Fruit fly (Drosophila melanogaster): ENCODE results near the gene CG5958.

Gene CG5958

DNA sequence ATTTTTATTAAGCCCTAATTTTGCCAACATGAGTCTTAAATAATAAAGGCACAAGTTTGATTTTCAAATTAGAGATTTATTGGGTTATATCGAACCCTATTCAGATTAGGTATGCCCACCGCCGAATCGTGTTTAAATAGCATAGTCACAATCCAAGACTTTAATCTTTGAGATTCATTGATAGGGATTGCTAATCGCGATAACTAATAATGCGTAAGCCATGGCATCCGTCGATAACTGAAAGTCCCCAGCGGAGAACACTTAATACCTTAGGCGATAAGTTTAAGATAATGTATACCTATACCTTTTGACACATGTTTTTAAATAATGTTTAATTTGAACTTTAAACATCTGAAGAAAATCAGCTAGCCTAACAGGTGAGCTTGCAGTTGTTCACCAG is 2.2 kb upstream of the CG5958 start:
- no peak for TF ChIP-seq noc (tag; optimal IDR thresholded peaks at IDR 0.05)

DNA sequence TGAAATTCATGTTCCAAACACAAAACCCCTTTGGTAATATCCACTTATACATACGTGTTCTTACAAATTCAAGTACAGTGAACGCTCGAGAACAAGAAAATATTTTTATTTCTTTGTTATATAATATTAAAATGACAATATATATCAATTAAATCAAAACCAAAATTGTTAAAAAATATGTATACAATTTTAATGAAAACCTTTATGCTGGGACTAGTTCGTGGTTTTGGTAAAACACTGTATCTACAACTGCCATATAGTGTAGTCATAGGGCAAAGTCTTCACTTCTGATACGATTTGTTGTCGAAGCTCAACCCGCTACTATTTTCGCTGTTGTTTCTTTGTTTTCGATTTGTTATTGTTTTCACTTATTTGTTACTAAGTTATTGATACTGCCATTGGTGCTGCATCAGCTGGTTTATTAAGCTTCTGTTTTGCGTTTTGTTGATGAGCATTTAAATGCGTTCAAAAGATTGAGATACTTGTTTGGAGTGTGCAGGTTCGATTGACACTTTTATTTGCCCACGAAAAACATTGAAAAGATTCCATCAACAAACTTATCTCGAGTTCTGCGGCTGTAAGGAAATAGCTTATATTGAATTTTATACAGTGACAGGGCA is 1.5 kb upstream of the CG5958 start:
- peak; percentile 68 for TF ChIP-seq noc (tag; optimal IDR thresholded peaks at IDR 0.05)

DNA sequence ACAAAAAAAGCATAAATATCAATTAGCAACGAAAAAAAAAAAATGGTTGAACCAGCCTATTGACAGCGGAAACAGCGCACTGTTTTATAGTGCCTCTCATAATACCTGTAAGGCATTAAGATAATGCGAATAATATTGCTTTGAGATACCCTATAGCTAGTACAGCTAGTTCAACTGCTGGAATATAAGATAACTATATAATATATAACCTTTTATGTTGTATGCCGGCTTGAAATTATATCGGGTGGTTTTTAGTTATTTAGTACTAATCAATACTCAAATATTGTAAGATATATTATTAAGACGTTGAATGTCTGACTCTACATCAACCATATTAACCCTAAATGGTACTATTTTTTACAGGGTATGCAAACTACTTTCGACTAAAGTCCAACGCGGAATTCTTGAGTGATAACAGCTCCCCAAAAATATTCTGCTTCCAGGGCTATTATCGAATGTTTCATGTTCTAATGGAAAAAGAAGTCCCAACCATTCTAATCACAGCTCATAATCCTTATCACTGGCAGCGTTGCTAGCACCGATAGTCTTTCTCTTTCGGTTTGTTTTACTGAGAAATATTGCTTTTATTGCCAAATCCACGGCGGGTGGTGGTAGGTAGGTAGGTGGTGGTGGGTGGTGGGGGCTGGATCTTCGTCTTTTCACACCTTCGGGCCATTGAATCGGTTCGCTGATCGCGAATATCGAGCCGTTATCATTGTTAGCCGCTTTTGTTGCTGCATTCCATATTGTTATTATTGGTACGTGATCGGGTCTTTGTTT is 831 bp upstream of the CG5958 start:
- TF ChIP-seq noc (tag; optimal IDR thresholded peaks at IDR 0.05) = peak; percentile 98

DNA sequence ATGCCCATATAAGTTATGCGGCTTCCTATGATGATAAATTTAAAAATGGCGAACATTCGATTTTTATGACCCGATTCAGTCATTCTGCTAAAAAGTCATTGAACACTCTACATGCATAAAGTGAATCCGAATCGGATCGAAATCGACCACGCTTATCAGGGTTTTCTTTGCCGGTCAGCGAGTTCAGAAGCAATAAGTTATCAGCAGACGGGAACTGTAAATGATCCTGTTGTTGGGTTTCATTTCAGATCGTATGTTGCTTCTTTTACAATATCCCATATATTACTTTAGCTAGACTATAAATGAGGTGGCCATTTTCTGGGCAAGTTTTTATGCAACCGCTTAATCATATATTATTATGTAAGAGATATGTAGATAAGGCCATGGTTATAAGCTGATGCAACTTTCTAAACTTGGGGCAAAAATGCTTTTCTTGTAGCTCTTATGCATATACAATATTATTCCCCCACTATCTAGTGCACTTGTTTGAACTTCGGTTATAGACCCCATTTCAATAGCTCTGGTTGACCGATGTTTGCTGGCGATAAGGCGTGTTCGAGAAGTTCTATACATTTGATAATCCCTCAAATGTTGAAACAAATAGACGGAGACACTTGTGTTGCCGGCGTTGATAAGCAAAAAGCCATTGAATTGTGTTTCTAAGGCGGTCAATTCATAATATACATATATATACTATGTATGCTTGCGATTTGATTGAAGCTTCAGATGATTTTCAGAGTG is 1.3 kb downstream of the CG5958 start:
- peak; percentile 42 for TF ChIP-seq noc (tag; optimal IDR thresholded peaks at IDR 0.05)

DNA sequence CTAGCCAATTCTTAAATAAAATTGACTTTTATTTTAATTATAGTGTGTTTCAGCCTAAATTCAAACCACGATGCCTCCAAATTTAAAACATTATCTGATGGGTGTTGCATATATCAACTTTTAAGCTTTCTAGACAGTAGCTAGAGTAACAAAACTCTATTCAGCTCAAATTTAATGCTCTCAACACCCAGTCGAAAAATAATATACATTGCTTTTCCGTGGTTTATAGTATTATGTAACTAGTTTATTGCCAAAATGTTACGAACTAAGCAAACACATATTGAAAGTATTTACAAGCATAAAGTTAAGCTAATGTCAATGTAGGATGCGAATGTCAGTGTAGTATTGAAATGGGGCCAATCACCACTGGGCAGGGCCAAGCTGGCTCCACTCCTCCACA is 3.0 kb downstream of the CG5958 start:
- TF ChIP-seq noc (tag; optimal IDR thresholded peaks at IDR 0.05) = no peak

DNA sequence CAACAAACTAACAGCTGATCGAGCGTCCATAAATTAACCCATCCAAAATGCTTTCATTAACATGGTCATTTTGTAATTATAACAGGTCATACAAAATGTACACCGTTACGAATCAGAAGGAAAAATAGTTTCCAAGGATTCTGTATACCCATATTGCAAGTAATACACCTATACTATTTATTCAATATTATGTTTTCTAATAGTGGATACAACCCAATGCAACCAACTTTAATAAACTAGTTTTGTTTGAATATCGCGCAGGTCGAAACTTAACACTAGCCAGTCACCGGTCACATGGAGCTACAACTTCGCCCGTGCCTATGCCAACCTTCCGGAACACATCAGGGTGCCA is 5.6 kb downstream of the CG5958 start:
- TF ChIP-seq noc (tag; optimal IDR thresholded peaks at IDR 0.05) = no peak

DNA sequence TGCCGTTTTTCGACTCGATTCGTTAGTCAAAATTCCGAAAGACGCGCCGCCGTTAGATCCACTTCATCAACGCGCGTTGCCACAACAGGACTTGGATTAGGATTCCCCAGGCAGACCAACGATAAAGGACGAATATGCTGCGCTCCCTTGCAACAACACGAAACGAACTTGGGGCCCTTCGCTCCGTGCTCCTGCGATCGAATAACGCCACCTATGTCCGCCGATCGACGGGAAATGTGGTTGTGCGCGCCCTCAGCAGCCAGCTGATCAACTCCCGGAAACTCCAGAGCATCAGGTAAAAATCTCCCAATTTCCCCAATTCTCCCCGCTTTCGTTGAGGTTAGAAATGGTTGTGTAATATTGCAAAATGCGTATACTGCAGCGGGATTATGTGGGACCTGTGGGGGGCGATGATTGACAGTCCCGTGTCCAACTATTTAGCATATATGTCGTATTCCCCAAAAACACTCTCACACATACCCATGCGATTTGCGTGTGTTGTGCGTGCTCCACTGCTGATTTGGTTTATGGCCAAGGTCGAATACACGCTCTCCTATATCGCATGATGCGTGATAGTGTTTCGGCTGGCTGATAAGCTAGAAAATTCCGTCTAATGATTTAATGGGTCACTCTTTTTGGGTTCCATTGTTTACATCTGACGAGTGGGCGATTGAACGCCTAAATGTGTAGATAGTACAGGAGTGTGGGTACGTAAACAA is 6.1 kb downstream of the CG5958 start:
- TF ChIP-seq noc (tag; optimal IDR thresholded peaks at IDR 0.05) = peak; percentile 49

DNA sequence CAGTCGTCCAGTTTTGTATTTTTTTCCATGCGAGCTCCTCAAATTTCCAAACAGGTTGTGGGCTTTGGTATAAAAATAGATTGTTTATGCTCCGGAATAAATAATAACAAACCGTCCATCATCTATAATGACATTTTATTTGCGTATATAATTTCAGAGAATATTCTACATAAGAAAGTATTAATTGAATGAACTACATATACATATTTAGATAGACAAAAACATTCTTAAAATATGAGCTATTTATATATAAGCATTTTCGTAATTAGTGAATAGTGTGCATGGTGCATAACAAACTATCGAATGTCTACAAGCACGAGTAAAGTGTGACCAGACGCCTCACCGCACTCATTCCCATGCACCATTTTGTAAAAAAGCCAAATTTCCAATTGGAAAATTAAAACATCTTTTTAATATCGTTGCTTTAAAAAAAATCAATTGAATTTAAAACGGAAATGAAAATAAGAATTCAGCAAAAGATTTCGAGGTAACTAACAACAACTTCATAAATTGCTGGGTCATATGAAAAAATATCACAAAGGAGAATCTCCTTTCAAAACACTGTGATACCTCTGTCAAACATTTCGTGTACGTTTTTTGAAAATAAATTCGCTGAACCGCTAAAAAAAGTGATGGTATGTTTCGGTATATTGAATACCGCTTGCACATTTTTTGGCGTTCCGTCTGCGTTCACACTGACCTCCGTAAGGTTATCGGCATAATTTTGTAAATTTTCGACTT is 6.8 kb downstream of the CG5958 start, which contains the start of gene muc:
Gene muc, plus strand, starts transcription at position 541 of the 741 bp plus-strand sequence.
- no peak for TF ChIP-seq noc (tag; optimal IDR thresholded peaks at IDR 0.05)

DNA sequence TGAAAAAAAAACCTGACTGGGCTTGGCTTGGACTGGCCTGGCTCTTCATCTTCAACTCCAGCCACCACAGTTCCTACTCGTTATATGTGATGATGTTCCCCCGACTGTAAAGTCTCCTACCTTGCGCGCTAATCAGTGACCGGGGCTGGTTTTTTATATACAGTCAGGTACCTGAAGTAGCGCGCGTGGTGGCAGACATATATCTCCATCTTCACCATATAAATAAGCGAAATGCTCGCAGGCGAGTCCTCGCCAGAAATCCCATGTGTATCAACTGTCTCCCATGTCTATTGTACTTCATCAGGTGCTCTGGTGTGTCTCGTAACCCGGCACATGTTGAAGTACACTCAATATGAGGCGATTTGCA is 7.6 kb downstream of the CG5958 start:
- TF ChIP-seq noc (tag; optimal IDR thresholded peaks at IDR 0.05) = no peak

DNA sequence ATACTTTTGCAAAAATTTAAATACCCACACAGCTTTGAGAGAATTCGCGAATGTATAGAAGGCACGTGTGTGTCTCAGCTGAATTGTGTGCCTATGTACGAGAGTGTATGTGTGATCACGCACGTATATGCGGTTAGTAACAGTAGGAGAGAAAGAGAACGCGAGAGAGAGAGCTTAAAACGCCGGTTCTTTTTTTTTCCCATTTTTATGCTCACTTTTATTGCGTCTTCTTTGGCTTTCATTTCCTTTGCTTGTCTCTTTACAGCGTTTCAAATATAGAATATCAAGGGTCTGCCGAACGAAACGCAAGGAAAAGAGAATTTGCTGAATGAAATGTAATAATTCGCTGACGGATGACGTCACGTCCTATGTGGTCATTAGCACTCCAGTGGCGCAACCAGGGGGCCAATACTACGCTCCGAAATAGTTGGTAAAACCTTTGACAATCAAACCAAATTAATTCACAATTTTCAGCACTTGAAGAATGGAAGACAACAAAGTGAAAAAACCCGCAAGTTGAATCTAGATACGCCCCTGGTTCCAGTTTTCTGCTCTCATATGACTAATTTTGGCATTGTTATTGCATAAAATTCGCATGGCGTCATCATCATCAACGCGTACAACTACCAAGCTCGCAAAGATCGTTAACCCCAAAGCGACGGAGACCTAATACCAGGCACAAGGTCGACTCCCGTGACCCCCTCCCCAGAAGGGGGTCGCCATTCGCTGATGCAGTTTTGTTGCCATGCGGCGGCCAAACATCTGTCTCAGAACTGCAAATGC is 8.2 kb downstream of the CG5958 start:
- TF ChIP-seq noc (tag; optimal IDR thresholded peaks at IDR 0.05) = peak; percentile 87

DNA sequence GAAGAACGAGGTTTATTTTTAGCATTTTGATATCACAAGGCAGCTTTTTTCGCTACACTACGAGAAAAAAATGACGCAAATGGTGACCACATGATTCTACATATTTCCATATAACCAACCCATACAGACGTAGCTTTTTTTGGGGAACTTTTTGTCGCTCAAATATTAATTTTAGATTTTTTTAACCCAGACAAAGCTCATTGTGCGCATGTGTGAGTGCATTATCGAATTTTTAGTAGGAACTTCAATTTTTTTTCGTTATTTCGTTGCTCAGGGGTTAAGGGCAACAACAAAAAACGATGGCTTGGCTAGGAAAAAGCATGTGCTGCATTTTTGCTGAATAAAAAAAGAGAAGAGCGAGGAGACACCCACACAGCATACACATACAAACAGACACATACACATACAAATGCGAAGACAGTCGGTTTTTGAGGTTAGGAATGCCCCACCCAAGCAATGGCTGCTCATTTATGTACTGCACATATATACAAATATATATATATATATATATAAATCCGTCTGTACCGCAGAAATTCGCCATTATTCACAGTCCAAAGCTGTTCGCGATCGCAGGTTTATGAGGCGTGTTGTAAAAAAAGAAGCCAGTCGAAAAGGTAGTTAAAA is 8.9 kb downstream of the CG5958 start:
- TF ChIP-seq noc (tag; optimal IDR thresholded peaks at IDR 0.05) = no peak

DNA sequence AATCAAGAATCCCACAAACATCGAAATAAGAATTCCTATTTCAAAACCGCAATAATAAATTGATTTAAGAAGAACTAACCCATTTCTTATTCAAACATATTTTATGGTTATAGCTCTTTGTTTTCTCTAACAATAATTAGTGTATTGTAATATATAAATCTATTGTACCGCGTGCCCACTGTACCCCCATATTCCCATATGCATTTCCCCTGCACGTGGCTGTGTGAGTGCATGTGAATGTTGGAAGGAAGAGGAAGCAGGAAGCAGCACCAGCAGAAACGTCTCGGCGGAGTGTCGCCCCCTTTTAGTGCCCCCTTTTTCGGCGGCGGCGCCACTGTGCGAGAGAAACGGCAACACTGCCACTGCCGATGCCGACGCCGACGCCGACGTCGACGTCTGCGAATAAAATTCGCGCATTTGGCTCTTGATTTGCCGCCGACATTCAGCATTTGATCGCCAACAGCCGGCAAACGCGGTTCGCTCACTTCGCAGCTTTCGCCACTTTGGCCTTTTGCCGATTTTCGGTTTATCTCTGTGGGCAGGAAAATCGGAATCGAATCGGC is 9.9 kb downstream of the CG5958 start:
- peak; percentile 79 for TF ChIP-seq noc (tag; optimal IDR thresholded peaks at IDR 0.05)

DNA sequence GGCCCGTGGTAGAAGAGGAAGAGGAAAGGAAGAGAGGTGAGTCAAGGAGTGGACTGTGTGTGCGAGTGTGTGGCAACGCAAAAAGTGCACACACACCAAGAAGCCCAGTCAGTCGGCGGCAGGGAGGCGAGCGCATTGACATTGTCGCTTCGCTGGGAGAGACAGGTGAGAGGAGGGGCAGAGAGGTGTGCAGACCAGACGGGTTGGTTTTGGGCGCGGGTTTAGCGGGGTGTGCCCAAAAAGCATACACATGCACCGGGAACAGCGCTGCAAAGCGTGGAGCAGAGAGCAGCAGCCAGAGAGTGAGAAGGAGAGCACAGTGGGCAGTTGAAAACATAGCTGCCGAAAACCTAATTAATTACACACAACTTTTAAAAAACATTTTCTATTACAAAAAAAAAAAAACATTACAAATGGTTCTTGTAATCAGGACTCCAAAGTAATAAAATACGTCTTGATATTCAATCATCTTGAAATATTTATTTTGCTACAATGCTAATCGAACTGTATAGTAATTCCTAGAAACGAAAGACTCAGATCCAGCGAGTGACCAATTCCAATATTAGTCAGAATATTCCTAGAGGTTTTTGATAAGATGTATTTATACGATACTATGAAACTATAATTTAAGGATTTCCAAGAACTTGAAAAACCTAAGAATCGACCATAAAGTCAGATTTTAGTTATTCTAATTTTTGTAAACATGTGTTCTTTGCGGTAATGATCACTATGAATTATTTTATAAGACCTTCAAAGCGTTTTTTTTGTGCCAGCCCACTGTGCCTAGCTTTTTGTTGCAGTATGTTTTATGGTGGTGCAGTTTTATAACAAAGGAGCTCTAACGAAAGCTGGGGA is 10.7 kb downstream of the CG5958 start:
- no peak for TF ChIP-seq noc (tag; optimal IDR thresholded peaks at IDR 0.05)
